Worm (Caenorhabditis elegans): ENCODE data around the gene lig-4.

lig-4 gene

ce11 chrIII:7489055-7489534, 32.2 kb upstream of the lig-4 start, which contains the start of gene mup-4 (continued):
- TF ChIP-seq ztf-11 (tag; optimal IDR thresholded peaks at IDR 0.05): no peak
- no peak for TF ChIP-seq sptf-1 (tag; optimal IDR thresholded peaks at IDR 0.05)
- TF ChIP-seq nhr-19 (GFP tag; conservative IDR thresholded peaks at IDR 0.05): no peak
- 0 out of 2 replicates have a peak, but pooled peaks have one; percentile 11 for TF ChIP-seq grh-1 (GFP tag; IDR thresholded peaks at IDR 0.05)
- no peak for TF ChIP-seq fos-1 (tag; optimal IDR thresholded peaks at IDR 0.05)

ce11 chrIII:7490061-7490460, 31.2 kb upstream of the lig-4 start:
- TF ChIP-seq hlh-4 (tag; optimal IDR thresholded peaks at IDR 0.05) (no peak), mab-9 (GFP tag; IDR thresholded peaks at IDR 0.05) (no peak), blmp-1 (tag; optimal IDR thresholded peaks at IDR 0.05) (peak; percentile 82)

ce11 chrIII:7491931-7492330, 29.3 kb upstream of the lig-4 start:
- TF ChIP-seq fkh-10 (GFP tag; optimal IDR thresholded peaks at IDR 0.05) (no peak), pax-3 (tag; optimal IDR thresholded peaks at IDR 0.05) (no peak), nhr-76 (tag; optimal IDR thresholded peaks at IDR 0.05) (no peak), nhr-20 (tag; optimal IDR thresholded peaks at IDR 0.05) (no peak), nhr-77 (tag; optimal IDR thresholded peaks at IDR 0.05) (no peak), aly-2 (tag; optimal IDR thresholded peaks at IDR 0.05) (no peak), unc-130 (tag; optimal IDR thresholded peaks at IDR 0.05) (no peak)

- TF ChIP-seq blmp-1 (tag; optimal IDR thresholded peaks at IDR 0.05) (peak; percentile 96), isw-1 (GFP tag; IDR thresholded peaks at IDR 0.05) (no peak), vab-15 (tag; optimal IDR thresholded peaks at IDR 0.05) (no peak), aly-2 (tag; optimal IDR thresholded peaks at IDR 0.05) (peak; percentile 57), zag-1 (tag; optimal IDR thresholded peaks at IDR 0.05) (no peak)
These were observed 26.4 kb upstream of the lig-4 start for ce11 chrIII:7494850-7495314.

- TF ChIP-seq nhr-71 (tag; optimal IDR thresholded peaks at IDR 0.05) (no peak), unc-30 (tag; optimal IDR thresholded peaks at IDR 0.05) (no peak), mdl-1 (tag; optimal IDR thresholded peaks at IDR 0.05) (no peak), sptf-1 (tag; optimal IDR thresholded peaks at IDR 0.05) (no peak), aha-1 (tag; optimal IDR thresholded peaks at IDR 0.05) (no peak), unc-62 (GFP tag; optimal IDR thresholded peaks at IDR 0.05) (no peak), lin-35 (GFP tag; optimal IDR thresholded peaks at IDR 0.05) (no peak), aly-2 (tag; optimal IDR thresholded peaks at IDR 0.05) (no peak), pax-3 (tag; optimal IDR thresholded peaks at IDR 0.05) (no peak), tlp-1 (tag; optimal IDR thresholded peaks at IDR 0.05) (no peak)
These were observed 25.6 kb upstream of the lig-4 start for ce11 chrIII:7495616-7496146.

- TF ChIP-seq ceh-8 (GFP tag; optimal IDR thresholded peaks at IDR 0.05) (no peak), blmp-1 (tag; optimal IDR thresholded peaks at IDR 0.05) (peak; percentile 3)
These were observed 23.4 kb upstream of the lig-4 start, which contains the start of gene cgh-1 for ce11 chrIII:7497782-7498266. cgh-1 (minus strand) TSS chrIII:7497832.

ce11 chrIII:7498346-7498745, 22.9 kb upstream of the lig-4 start:
- TF ChIP-seq nhr-76 (tag; optimal IDR thresholded peaks at IDR 0.05) (no peak), nhr-85 (tag) (peak; percentile 88), fkh-4 (tag; optimal IDR thresholded peaks at IDR 0.05; ENCODE audit: borderline replicate concordance) (peak; percentile 35), nhr-11 (tag; optimal IDR thresholded peaks at IDR 0.05) (peak; percentile 63), egl-13 (tag; optimal IDR thresholded peaks at IDR 0.05) (peak; percentile 63), ceh-82 (tag; optimal IDR thresholded peaks at IDR 0.05) (peak; percentile 71 to 86 (median 75)), snu-23 (GFP tag; optimal IDR thresholded peaks at IDR 0.05) (peak; percentile 91), mdl-1 (tag; optimal IDR thresholded peaks at IDR 0.05) (peak in 1 of 2 experiments; percentile 93), elt-2 (tag; optimal IDR thresholded peaks at IDR 0.05) (peak; percentile 64), lin-35 (GFP tag; optimal IDR thresholded peaks at IDR 0.05) (peak; percentile 98 to 99), lin-14 (GFP tag; optimal IDR thresholded peaks at IDR 0.05) (peak; percentile 95), mef-2 (tag; optimal IDR thresholded peaks at IDR 0.05) (no peak), dpl-1 (GFP tag; optimal IDR thresholded peaks at IDR 0.05) (peak; percentile 95 to 98 (median 96)), C04F5.9 (tag; optimal IDR thresholded peaks at IDR 0.05) (peak; percentile 63), egl-27 (tag; optimal IDR thresholded peaks at IDR 0.05) (no peak), lin-39 (tag; optimal IDR thresholded peaks at IDR 0.05) (peak; percentile 73), efl-1 (optimal IDR thresholded peaks at IDR 0.05) (peak; percentile 97), efl-1 (GFP tag; optimal IDR thresholded peaks at IDR 0.05 in 1 of 2) (peak; percentile 97 to 99)
